Worm (Caenorhabditis elegans): ENCODE results near the gene scl-19.

DNA sequence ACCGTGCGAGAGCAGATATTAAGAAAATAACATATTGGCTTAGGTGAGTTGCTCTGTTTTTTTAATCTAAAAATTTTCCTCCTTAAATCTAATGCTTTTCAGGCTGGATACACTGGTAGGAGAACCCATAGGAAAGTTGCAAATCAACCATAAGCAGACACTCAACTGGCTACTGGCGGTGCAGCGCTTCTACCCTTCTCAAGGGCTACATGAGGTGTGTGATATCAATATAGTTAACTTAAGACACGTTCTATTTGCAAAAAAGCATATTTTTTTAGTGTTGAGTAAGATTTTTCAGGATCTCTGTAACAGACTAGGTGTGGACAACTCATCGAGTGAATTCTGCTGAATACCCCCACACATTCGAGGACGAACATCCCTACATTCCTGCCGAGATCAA is 23.8 kb upstream of the scl-19 start:
- TF ChIP-seq fkh-3 (tag; optimal IDR thresholded peaks at IDR 0.05) (no peak), hsf-1 (GFP tag; IDR thresholded peaks at IDR 0.05) (no peak), tlf-1 (GFP tag; optimal IDR thresholded peaks at IDR 0.05) (no peak), lin-35 (GFP tag; optimal IDR thresholded peaks at IDR 0.05) (no peak)
